Fruit fly (Drosophila melanogaster) whole organism, embryonic: ENCODE results near the gene CG9222.
A peak's percentile ranks its signal among the peaks of the same experiment; 100 is the strongest.

Source experiments
- Atf6 ChIP-seq: fragments of 200-800 bp; sonication (Bioruptor generic); IDR thresholded peaks from 2 replicates; pipeline ENCODE4 v1.3.6; 2022; ENCODE audit warnings: missing biosample characterization, missing genetic modification characterization
- Blimp-1 ChIP-seq: fragments of 200-800 bp; sonication (Bioruptor generic); optimal IDR thresholded peaks from 3 replicates; lab custom pipeline; 2018; ENCODE audit warnings: missing biosample characterization, missing genetic modification characterization, mild to moderate bottlenecking, moderate library complexity, missing genetic modification reagents
- CG10209 ChIP-seq: fragments of 200-800 bp; sonication (Bioruptor generic); optimal IDR thresholded peaks from 3 replicates; lab custom pipeline; 2017; ENCODE audit warnings: missing biosample characterization, mild to moderate bottlenecking, missing genetic modification characterization, missing genetic modification reagents
- CG10431 ChIP-seq: fragments of 200-800 bp; sonication (Bioruptor generic); optimal IDR thresholded peaks from 3 replicates; lab custom pipeline; 2018; ENCODE audit warnings: missing biosample characterization, mild to moderate bottlenecking, missing genetic modification characterization
- CG11247 ChIP-seq: fragments of 200-800 bp; sonication (Bioruptor generic); IDR thresholded peaks from 2 replicates; pipeline ENCODE4 v1.3.6; 2022; ENCODE audit warnings: missing biosample characterization, missing genetic modification characterization
- CG11695 ChIP-seq: fragments of 200-800 bp; sonication (Bioruptor generic); IDR thresholded peaks from 3 replicates; pipeline ENCODE4 v1.3.6; 2022; ENCODE audit warnings: missing biosample characterization, missing genetic modification characterization
- CG11723 ChIP-seq: fragments of 200-800 bp; sonication (Bioruptor generic); optimal IDR thresholded peaks from 2 replicates; lab custom pipeline; 2017; ENCODE audit warnings: missing biosample characterization, mild to moderate bottlenecking, missing genetic modification characterization
- CG12071 ChIP-seq: fragments of 200-800 bp; sonication (Bioruptor generic); optimal IDR thresholded peaks from 3 replicates; lab custom pipeline; 2018; ENCODE audit warnings: missing biosample characterization, mild to moderate bottlenecking, missing genetic modification characterization
- CG12155 ChIP-seq: fragments of 200-800 bp; sonication (Bioruptor generic); optimal IDR thresholded peaks from 3 replicates; lab custom pipeline; 2016; ENCODE audit warnings: missing biosample characterization, missing genetic modification characterization
- CG12236 ChIP-seq: fragments of 200-800 bp; sonication (Bioruptor generic); optimal IDR thresholded peaks from 2 replicates; lab custom pipeline; 2016; ENCODE audit warnings: missing biosample characterization, missing genetic modification characterization
- CG12299 ChIP-seq: fragments of 200-800 bp; sonication (Bioruptor generic); optimal IDR thresholded peaks from 2 replicates; lab custom pipeline; 2018; ENCODE audit warnings: missing biosample characterization, mild to moderate bottlenecking, missing genetic modification characterization
- CG12659 ChIP-seq: fragments of 200-800 bp; sonication (Bioruptor generic); optimal IDR thresholded peaks from 3 replicates; lab custom pipeline; 2017; ENCODE audit warnings: mild to moderate bottlenecking, missing biosample characterization, missing genetic modification reagents, missing genetic modification characterization
- CG12769 ChIP-seq: fragments of 200-800 bp; sonication (Bioruptor generic); optimal IDR thresholded peaks from 2 replicates; lab custom pipeline; 2019; ENCODE audit warnings: missing biosample characterization, mild to moderate bottlenecking, missing genetic modification characterization, moderate library complexity
- CG2875 ChIP-seq: fragments of 200-800 bp; sonication (Bioruptor generic); optimal IDR thresholded peaks from 2 replicates; lab custom pipeline; 2017; ENCODE audit warnings: missing biosample characterization, mild to moderate bottlenecking, missing genetic modification characterization, missing genetic modification reagents
- CG3995 ChIP-seq: fragments of 200-800 bp; sonication (Bioruptor generic); optimal IDR thresholded peaks from 3 replicates; lab custom pipeline; 2016; ENCODE audit warnings: missing biosample characterization, missing genetic modification characterization
- CG5245 ChIP-seq: fragments of 200-800 bp; sonication (Bioruptor generic); optimal IDR thresholded peaks from 3 replicates; lab custom pipeline; 2016; ENCODE audit warnings: missing biosample characterization, missing genetic modification characterization
- CG6854 ChIP-seq: fragments of 200-800 bp; sonication (Bioruptor generic); optimal IDR thresholded peaks from 3 replicates; lab custom pipeline; 2017; ENCODE audit warnings: missing biosample characterization, mild to moderate bottlenecking, missing genetic modification characterization
- CG7745 ChIP-seq: fragments of 200-800 bp; sonication (Bioruptor generic); optimal IDR thresholded peaks from 2 replicates; lab custom pipeline; 2018; ENCODE audit warnings: missing biosample characterization, mild to moderate bottlenecking, missing genetic modification characterization, moderate library complexity
- CG8290 ChIP-seq, 3 experiments: fragments of 200-800 bp; sonication (Bioruptor generic); optimal IDR thresholded peaks; 2 replicates each; lab custom pipeline; 2016 to 2019; ENCODE audit warnings: missing biosample characterization in 3 of 3, missing genetic modification characterization in 3 of 3, mild to moderate bottlenecking in 2 of 3, moderate library complexity in 1 of 3
- CTCF ChIP-seq: fragments of 200-800 bp; sonication (Bioruptor generic); optimal IDR thresholded peaks from 2 replicates; lab custom pipeline; 2017; ENCODE audit warnings: missing biosample characterization, mild to moderate bottlenecking, missing genetic modification characterization, moderate library complexity
- Chrac-16 ChIP-seq: fragments of 200-800 bp; sonication (Bioruptor generic); optimal IDR thresholded peaks from 3 replicates; lab custom pipeline; 2016; ENCODE audit warnings: missing biosample characterization, missing genetic modification characterization
- Dll ChIP-seq: fragments of 200-800 bp; sonication (Bioruptor generic); IDR thresholded peaks from 4 replicates; pipeline ENCODE4 v1.3.6; 2022; ENCODE audit warnings: missing biosample characterization, missing genetic modification characterization; ENCODE audit not compliant: partially characterized antibody
- Dref ChIP-seq: fragments of 200-800 bp; sonication (Bioruptor generic); IDR thresholded peaks from 2 replicates; pipeline ENCODE4 v1.3.6; 2022; ENCODE audit warnings: missing biosample characterization, missing genetic modification characterization
- Gug ChIP-seq: fragments of 200-800 bp; sonication (Bioruptor generic); IDR thresholded peaks from 4 replicates; pipeline ENCODE4 v1.3.6; 2022; ENCODE audit warnings: missing biosample characterization, missing genetic modification characterization
- Hand ChIP-seq: fragments of 200-800 bp; sonication (Bioruptor generic); optimal IDR thresholded peaks from 2 replicates; lab custom pipeline; 2017; ENCODE audit warnings: mild to moderate bottlenecking, missing biosample characterization, missing genetic modification reagents, missing genetic modification characterization
- Lpt ChIP-seq: fragments of >200 bp; optimal IDR thresholded peaks from 2 replicates; lab custom pipeline; 2018; ENCODE audit warnings: missing biosample characterization, missing genetic modification characterization
- Meics ChIP-seq: fragments of 200-800 bp; sonication (Bioruptor generic); optimal IDR thresholded peaks from 2 replicates; lab custom pipeline; 2017; ENCODE audit warnings: missing biosample characterization, mild to moderate bottlenecking, missing genetic modification characterization
- NfI ChIP-seq: fragments of 200-800 bp; sonication (Bioruptor generic); optimal IDR thresholded peaks from 3 replicates; lab custom pipeline; 2018; ENCODE audit warnings: missing biosample characterization, mild to moderate bottlenecking, missing genetic modification characterization, moderate library complexity
- Oli ChIP-seq: fragments of 200-800 bp; sonication (Bioruptor generic); optimal IDR thresholded peaks from 2 replicates; lab custom pipeline; 2018; ENCODE audit warnings: missing biosample characterization, mild to moderate bottlenecking, missing genetic modification characterization, moderate library complexity
- Rx ChIP-seq: fragments of 200-800 bp; sonication (Bioruptor generic); IDR thresholded peaks from 2 replicates; pipeline ENCODE4 v1.3.6; 2022; ENCODE audit warnings: missing biosample characterization, missing genetic modification characterization
- bab2 ChIP-seq: fragments of 200-800 bp; sonication (Bioruptor generic); optimal IDR thresholded peaks from 2 replicates; lab custom pipeline; 2016; ENCODE audit warnings: missing biosample characterization, missing genetic modification characterization
- bowl ChIP-seq: fragments of 200-800 bp; sonication (Bioruptor generic); IDR thresholded peaks from 2 replicates; pipeline ENCODE4 v1.3.6; 2022; ENCODE audit warnings: missing biosample characterization, missing genetic modification characterization
- br ChIP-seq: fragments of >200 bp; optimal IDR thresholded peaks from 2 replicates; lab custom pipeline; 2017
- chif ChIP-seq, 2 experiments: fragments of 200-800 bp; sonication (Bioruptor generic); optimal IDR thresholded peaks; 3 replicates each; lab custom pipeline; 2016; ENCODE audit warnings: missing biosample characterization in 2 of 2, missing genetic modification characterization in 2 of 2
- chinmo ChIP-seq: fragments of 200-800 bp; sonication (Bioruptor generic); IDR thresholded peaks from 4 replicates; pipeline ENCODE4 v1.3.6; 2022; ENCODE audit warnings: missing biosample characterization, missing genetic modification characterization; ENCODE audit not compliant: partially characterized antibody
- corto ChIP-seq: fragments of 200-800 bp; sonication (Bioruptor generic); optimal IDR thresholded peaks from 2 replicates; lab custom pipeline; 2016; ENCODE audit warnings: missing biosample characterization, mild to moderate bottlenecking, missing genetic modification characterization, moderate library complexity
- kay ChIP-seq: fragments of 200-800 bp; sonication (Bioruptor generic); optimal IDR thresholded peaks from 2 replicates; lab custom pipeline; 2016; ENCODE audit warnings: missing biosample characterization, missing genetic modification characterization
- lab ChIP-seq: fragments of 200-800 bp; sonication (Bioruptor generic); optimal IDR thresholded peaks from 3 replicates; lab custom pipeline; 2017; ENCODE audit warnings: missing biosample characterization, missing genetic modification characterization, mild to moderate bottlenecking, moderate library complexity, missing genetic modification reagents
- lbe ChIP-seq: fragments of 200-800 bp; sonication (Bioruptor generic); optimal IDR thresholded peaks from 2 replicates; lab custom pipeline; 2016; ENCODE audit warnings: missing biosample characterization, mild to moderate bottlenecking, missing genetic modification characterization
- maf-S ChIP-seq: fragments of 200-800 bp; sonication (Bioruptor generic); optimal IDR thresholded peaks from 2 replicates; lab custom pipeline; 2016; ENCODE audit warnings: missing biosample characterization, missing genetic modification characterization
- nerfin-2 ChIP-seq: fragments of 200-800 bp; sonication (Bioruptor generic); IDR thresholded peaks from 2 replicates; pipeline ENCODE4 v1.3.6; 2022; ENCODE audit warnings: missing biosample characterization, missing genetic modification characterization; ENCODE audit not compliant: partially characterized antibody
- pan ChIP-seq, 4 experiments: fragments of >200 bp in 3 of 4; fragments of 200-800 bp in 1 of 4; sonication (Bioruptor generic) in 1 of 4; optimal IDR thresholded peaks in 3 of 4; IDR thresholded peaks in 1 of 4; 2 replicates each; pipeline versions ENCODE4 v1.3.6 to Lab custom; 2017 to 2022; ENCODE audit warnings: missing biosample characterization in 2 of 4, missing genetic modification characterization in 2 of 4, mixed read lengths in 1 of 4
- row ChIP-seq: fragments of 200-800 bp; sonication (Bioruptor generic); IDR thresholded peaks from 3 replicates; pipeline ENCODE4 v1.3.6; 2022; ENCODE audit warnings: missing biosample characterization, missing genetic modification characterization
- sima ChIP-seq: fragments of 200-800 bp; sonication (Bioruptor generic); optimal IDR thresholded peaks from 2 replicates; lab custom pipeline; 2016; ENCODE audit warnings: missing biosample characterization, missing genetic modification characterization
- tna ChIP-seq: fragments of 200-800 bp; sonication (Bioruptor generic); IDR thresholded peaks from 2 replicates; pipeline ENCODE4 v1.3.6; 2022; ENCODE audit warnings: missing biosample characterization, missing genetic modification characterization; ENCODE audit not compliant: partially characterized antibody
- vfl ChIP-seq: fragments of 200-800 bp; sonication (Bioruptor generic); optimal IDR thresholded peaks from 2 replicates; lab custom pipeline; 2016; ENCODE audit warnings: missing biosample characterization, missing genetic modification characterization
- wdn ChIP-seq: fragments of 200-800 bp; sonication (Bioruptor generic); IDR thresholded peaks from 2 replicates; pipeline ENCODE4 v1.3.6; 2022; ENCODE audit warnings: missing biosample characterization, missing genetic modification characterization
- wek ChIP-seq: fragments of 200-800 bp; sonication (Bioruptor generic); optimal IDR thresholded peaks from 3 replicates; lab custom pipeline; 2018; ENCODE audit warnings: missing biosample characterization, mild to moderate bottlenecking, missing genetic modification characterization, moderate library complexity

CG9222 gene

dm6 chr2L:6098479-6099269, 32.1 kb upstream of the CG9222 start, which contains the start of gene CG9175 (continued):
- no peak for TF ChIP-seq CG12299 (tag; lab: Kevin White, UChicago)
- 0 out of 3 replicates have a peak, but pooled peaks have one; percentile 37 for TF ChIP-seq CG11695
- TF ChIP-seq CG11247 (GFP tag; lab: Robert Waterston, UW), result 0 out of 2 replicates have a peak, but pooled peaks have one; percentile 13
- no peak for TF ChIP-seq Chrac-16 (GFP tag; lab: Kevin White, UChicago)
- TF ChIP-seq lbe (GFP tag; lab: Kevin White, UChicago), result no peak
- TF ChIP-seq sima, result no peak
- TF ChIP-seq chinmo (GFP tag; lab: Robert Waterston, UW), result peak; percentile 99
- no peak for TF ChIP-seq corto (GFP tag; lab: Kevin White, UChicago)
- TF ChIP-seq bowl (GFP tag; lab: Robert Waterston, UW), result no peak
- TF ChIP-seq Blimp-1, result peak; percentile 22
- TF ChIP-seq Dll, result peak; percentile 95
- TF ChIP-seq CG10209 (GFP tag; lab: Kevin White, UChicago), result peak; percentile 19
- TF ChIP-seq wdn (GFP tag; lab: Robert Waterston, UW), result no peak
- no peak; the same call in 3 of the 4 replicates for TF ChIP-seq Gug (GFP tag; lab: Robert Waterston, UW)
- TF ChIP-seq CG2875 (GFP tag; lab: Kevin White, UChicago), result no peak
- TF ChIP-seq nerfin-2 (GFP tag; lab: Robert Waterston, UW), result peak; percentile 75; the same call in 1 of the 2 replicates
- no peak for TF ChIP-seq CG12236
- TF ChIP-seq wek (GFP tag; lab: Kevin White, UChicago), result peak; percentile 23
- no peak for TF ChIP-seq kay (GFP tag; lab: Kevin White, UChicago)
- TF ChIP-seq NfI (GFP tag; lab: Kevin White, UChicago), result peak; percentile 56
- TF ChIP-seq CG3995 (GFP tag; lab: Kevin White, UChicago), result peak; percentile 40
- TF ChIP-seq br (lab: Kevin White, UChicago), result no peak
- peak; percentile 33 for TF ChIP-seq CG12155 (GFP tag; lab: Kevin White, UChicago)
- TF ChIP-seq maf-S (GFP tag; lab: Kevin White, UChicago), result no peak
- peak; percentile 88 for TF ChIP-seq CG12659 (GFP tag; lab: Kevin White, UChicago)
- no peak for TF ChIP-seq Lpt
- TF ChIP-seq CG10431, result no peak
- no peak for TF ChIP-seq Hand (GFP tag; lab: Kevin White, UChicago)
- TF ChIP-seq lab (GFP tag; lab: Kevin White, UChicago), result peak; percentile 67
- TF ChIP-seq CG11723 (GFP tag; lab: Kevin White, UChicago), result no peak
- TF ChIP-seq chif (GFP tag; optimal IDR thresholded peaks at IDR 0.05; lab: Kevin White, UChicago), result peak in 1 of 2 experiments; percentile 49
- TF ChIP-seq bab2, result peak; percentile 8
- no peak for TF ChIP-seq Atf6 (GFP tag; lab: Robert Waterston, UW)
- TF ChIP-seq Oli (tag; lab: Kevin White, UChicago), result no peak
- TF ChIP-seq pan (optimal IDR thresholded peaks at IDR 0.05; lab: Kevin White, UChicago), result no peak
- no peak for TF ChIP-seq pan (GFP tag; optimal IDR thresholded peaks at IDR 0.05 in 1 of 2, IDR thresholded peaks at IDR 0.05 in 1 of 2)
- peak; percentile 93 for TF ChIP-seq tna (GFP tag; lab: Robert Waterston, UW)
- TF ChIP-seq CG7745 (tag; lab: Kevin White, UChicago), result no peak
- TF ChIP-seq CG5245, result no peak
- peak; percentile 18 for TF ChIP-seq CG12071 (GFP tag; lab: Kevin White, UChicago)
- TF ChIP-seq row (GFP tag; lab: Robert Waterston, UW), result peak; percentile 83
- TF ChIP-seq CG8290 (GFP tag; optimal IDR thresholded peaks at IDR 0.05; lab: Kevin White, UChicago), result peak; percentile 83
- TF ChIP-seq CG8290 (tag; optimal IDR thresholded peaks at IDR 0.05; lab: Kevin White, UChicago), result peak; percentile 53 to 95
- peak; percentile 32 for TF ChIP-seq CG6854 (GFP tag; lab: Kevin White, UChicago)
- TF ChIP-seq CTCF (GFP tag; lab: Kevin White, UChicago), result no peak
- peak; percentile 42 for TF ChIP-seq Meics (GFP tag; lab: Kevin White, UChicago)
- TF ChIP-seq vfl (GFP tag; lab: Kevin White, UChicago), result peak; percentile 6
- peak; percentile 100 for TF ChIP-seq Dref
- TF ChIP-seq Rx (GFP tag; lab: Robert Waterston, UW), result no peak
- TF ChIP-seq CG12769, result no peak
